Fruit fly (Drosophila melanogaster) whole organism, embryonic: ENCODE measurements around the gene Rbp4.

ENCODE experiments used
- Aef1 ChIP-seq: fragments of 200-800 bp; sonication (Bioruptor generic); IDR thresholded peaks from 3 replicates; pipeline ENCODE4 v1.3.6; 2022; ENCODE audit warnings: missing biosample characterization, missing genetic modification characterization
- CG10431 ChIP-seq: fragments of 200-800 bp; sonication (Bioruptor generic); optimal IDR thresholded peaks from 3 replicates; lab custom pipeline; 2018; ENCODE audit warnings: missing biosample characterization, mild to moderate bottlenecking, missing genetic modification characterization
- CG11093 ChIP-seq: fragments of 200-800 bp; sonication (Bioruptor generic); IDR thresholded peaks from 3 replicates; pipeline ENCODE4 v1.3.6; 2022; ENCODE audit warnings: missing biosample characterization, missing genetic modification characterization
- CG12219 ChIP-seq: fragments of 200-800 bp; sonication (Bioruptor generic); optimal IDR thresholded peaks from 3 replicates; lab custom pipeline; 2018; ENCODE audit warnings: missing biosample characterization, mild to moderate bottlenecking, missing genetic modification characterization
- CG12769 ChIP-seq: fragments of 200-800 bp; sonication (Bioruptor generic); optimal IDR thresholded peaks from 2 replicates; lab custom pipeline; 2019; ENCODE audit warnings: missing biosample characterization, mild to moderate bottlenecking, missing genetic modification characterization, moderate library complexity
- CG13424 ChIP-seq: fragments of 200-800 bp; sonication (Bioruptor generic); optimal IDR thresholded peaks from 2 replicates; lab custom pipeline; 2019; ENCODE audit warnings: missing biosample characterization, mild to moderate bottlenecking, missing genetic modification characterization, moderate library complexity
- CG13894 ChIP-seq: fragments of 200-800 bp; sonication (Bioruptor generic); optimal IDR thresholded peaks from 3 replicates; lab custom pipeline; 2018; ENCODE audit warnings: missing biosample characterization, mild to moderate bottlenecking, missing genetic modification characterization, moderate library complexity
- CG15696 ChIP-seq: fragments of 200-800 bp; sonication (Bioruptor generic); optimal IDR thresholded peaks from 2 replicates; lab custom pipeline; 2019; ENCODE audit warnings: missing biosample characterization, mild to moderate bottlenecking, missing genetic modification characterization, moderate library complexity
- CG2120 ChIP-seq: fragments of 200-800 bp; sonication (Bioruptor generic); optimal IDR thresholded peaks from 3 replicates; lab custom pipeline; 2016; ENCODE audit warnings: missing biosample characterization, missing genetic modification characterization
- CG6689 ChIP-seq: fragments of 200-800 bp; sonication (Bioruptor generic); IDR thresholded peaks from 2 replicates; pipeline ENCODE4 v1.3.6; 2022; ENCODE audit warnings: missing biosample characterization, missing genetic modification characterization
- CG6854 ChIP-seq: fragments of 200-800 bp; sonication (Bioruptor generic); optimal IDR thresholded peaks from 3 replicates; lab custom pipeline; 2017; ENCODE audit warnings: missing biosample characterization, mild to moderate bottlenecking, missing genetic modification characterization
- CG7271 ChIP-seq: fragments of 200-800 bp; sonication (Bioruptor generic); optimal IDR thresholded peaks from 2 replicates; lab custom pipeline; 2018; ENCODE audit warnings: missing biosample characterization, mild to moderate bottlenecking, missing genetic modification characterization, moderate library complexity
- CG7786 ChIP-seq: fragments of 200-800 bp; sonication (Bioruptor generic); optimal IDR thresholded peaks from 2 replicates; lab custom pipeline; 2016; ENCODE audit warnings: missing biosample characterization, missing genetic modification characterization
- CG7839 ChIP-seq: fragments of 200-800 bp; sonication (Bioruptor generic); optimal IDR thresholded peaks from 3 replicates; lab custom pipeline; 2018; ENCODE audit warnings: missing biosample characterization, mild to moderate bottlenecking, missing genetic modification characterization, moderate library complexity
- CG9797 ChIP-seq: fragments of 200-800 bp; sonication (Bioruptor generic); optimal IDR thresholded peaks from 3 replicates; lab custom pipeline; 2018; ENCODE audit warnings: missing biosample characterization, mild to moderate bottlenecking, missing genetic modification characterization
- Drgx ChIP-seq: fragments of 200-800 bp; sonication (Bioruptor generic); IDR thresholded peaks from 2 replicates; pipeline ENCODE4 v1.3.6; 2022; ENCODE audit warnings: missing biosample characterization, missing genetic modification characterization
- E2f2 ChIP-seq: fragments of 200-800 bp; sonication (Bioruptor generic); IDR thresholded peaks from 2 replicates; pipeline ENCODE4 v1.3.6; 2022; ENCODE audit warnings: missing biosample characterization, missing genetic modification characterization
- Fer1 ChIP-seq: fragments of 200-800 bp; sonication (Bioruptor generic); optimal IDR thresholded peaks from 2 replicates; lab custom pipeline; 2017; ENCODE audit warnings: missing biosample characterization, mild to moderate bottlenecking, missing genetic modification characterization
- HLHmδ ChIP-seq: fragments of 200-800 bp; sonication (Bioruptor generic); optimal IDR thresholded peaks from 2 replicates; lab custom pipeline; 2018; ENCODE audit warnings: missing biosample characterization, mild to moderate bottlenecking, missing genetic modification characterization, moderate library complexity
- Lim3 ChIP-seq: fragments of 200-800 bp; sonication (Bioruptor generic); IDR thresholded peaks from 2 replicates; pipeline ENCODE4 v1.3.6; 2022; ENCODE audit warnings: missing biosample characterization, missing genetic modification characterization
- Lpt ChIP-seq: fragments of >200 bp; optimal IDR thresholded peaks from 2 replicates; lab custom pipeline; 2018; ENCODE audit warnings: missing biosample characterization, missing genetic modification characterization
- MBD-R2 ChIP-seq: fragments of 200-800 bp; sonication (Bioruptor generic); IDR thresholded peaks from 2 replicates; pipeline ENCODE4 v1.3.6; 2022; ENCODE audit warnings: missing biosample characterization, missing genetic modification characterization
- Nf-YC ChIP-seq: fragments of 200-800 bp; optimal IDR thresholded peaks from 3 replicates; lab custom pipeline; 2019; ENCODE audit warnings: missing biosample characterization, mild to moderate bottlenecking, missing genetic modification characterization, moderate library complexity
- Oaz ChIP-seq: fragments of 200-800 bp; sonication (Bioruptor generic); IDR thresholded peaks from 2 replicates; pipeline ENCODE4 v1.3.6; 2022; ENCODE audit warnings: missing biosample characterization, missing genetic modification characterization
- Poxn ChIP-seq: fragments of 200-800 bp; sonication (Bioruptor generic); IDR thresholded peaks from 2 replicates; pipeline ENCODE4 v1.3.6; 2022; ENCODE audit warnings: missing biosample characterization, missing genetic modification characterization
- Sry-β ChIP-seq: fragments of 200-800 bp; sonication (Bioruptor generic); optimal IDR thresholded peaks from 2 replicates; lab custom pipeline; 2018; ENCODE audit warnings: missing biosample characterization, mild to moderate bottlenecking, missing genetic modification characterization, moderate library complexity
- corto ChIP-seq: fragments of 200-800 bp; sonication (Bioruptor generic); optimal IDR thresholded peaks from 2 replicates; lab custom pipeline; 2016; ENCODE audit warnings: missing biosample characterization, mild to moderate bottlenecking, missing genetic modification characterization, moderate library complexity
- gem ChIP-seq: fragments of 200-800 bp; sonication (Bioruptor generic); optimal IDR thresholded peaks from 2 replicates; lab custom pipeline; 2019; ENCODE audit warnings: missing biosample characterization, mild to moderate bottlenecking, missing genetic modification characterization, moderate library complexity
- her ChIP-seq: fragments of 200-800 bp; sonication (Bioruptor generic); optimal IDR thresholded peaks from 2 replicates; lab custom pipeline; 2016; ENCODE audit warnings: missing biosample characterization, missing genetic modification characterization
- hth ChIP-seq: fragments of >200 bp; optimal IDR thresholded peaks from 2 replicates; lab custom pipeline; 2017; ENCODE audit warnings: inconsistent platforms
- jing ChIP-seq: fragments of 200-800 bp; sonication (Bioruptor generic); optimal IDR thresholded peaks from 2 replicates; lab custom pipeline; 2018; ENCODE audit warnings: missing biosample characterization, mild to moderate bottlenecking, missing genetic modification characterization
- kay ChIP-seq: fragments of 200-800 bp; sonication (Bioruptor generic); optimal IDR thresholded peaks from 2 replicates; lab custom pipeline; 2016; ENCODE audit warnings: missing biosample characterization, missing genetic modification characterization
- klu ChIP-seq: fragments of 200-800 bp; sonication (Bioruptor generic); IDR thresholded peaks from 2 replicates; pipeline ENCODE4 v1.3.6; 2022; ENCODE audit warnings: missing biosample characterization, missing genetic modification characterization
- nerfin-1 ChIP-seq: fragments of 200-800 bp; sonication (Bioruptor generic); optimal IDR thresholded peaks from 3 replicates; lab custom pipeline; 2019; ENCODE audit warnings: missing biosample characterization, mild to moderate bottlenecking, missing genetic modification characterization, moderate library complexity
- otp ChIP-seq: fragments of 200-800 bp; sonication (Bioruptor generic); IDR thresholded peaks from 3 replicates; pipeline ENCODE4, ENCODE4 v1.3.6; 2022; ENCODE audit warnings: missing biosample characterization, missing genetic modification characterization
- pan ChIP-seq, 4 experiments: fragments of >200 bp in 3 of 4; fragments of 200-800 bp in 1 of 4; sonication (Bioruptor generic) in 1 of 4; optimal IDR thresholded peaks in 3 of 4; IDR thresholded peaks in 1 of 4; 2 replicates each; pipeline versions ENCODE4 v1.3.6 to Lab custom; 2017 to 2022; ENCODE audit warnings: missing biosample characterization in 2 of 4, missing genetic modification characterization in 2 of 4, mixed read lengths in 1 of 4
- pb ChIP-seq: fragments of 200-800 bp; sonication (Bioruptor generic); optimal IDR thresholded peaks from 3 replicates; lab custom pipeline; 2016; ENCODE audit warnings: missing biosample characterization, missing genetic modification characterization
- peb ChIP-seq: fragments of 200-800 bp; sonication (Bioruptor generic); IDR thresholded peaks from 2 replicates; pipeline ENCODE4 v1.3.6; 2022; ENCODE audit warnings: missing biosample characterization, missing genetic modification characterization
- repo ChIP-seq: fragments of 200-800 bp; sonication (Bioruptor generic); optimal IDR thresholded peaks from 2 replicates; lab custom pipeline; 2016; ENCODE audit warnings: missing biosample characterization, missing genetic modification characterization
- salm ChIP-seq: fragments of 200-800 bp; sonication (Bioruptor generic); optimal IDR thresholded peaks from 2 replicates; lab custom pipeline; 2018; ENCODE audit warnings: missing biosample characterization, mild to moderate bottlenecking, missing genetic modification characterization
- sc ChIP-seq, 3 experiments: fragments of >200 bp in 2 of 3; fragments of 200-800 bp in 1 of 3; sonication (Bioruptor generic) in 1 of 3; optimal IDR thresholded peaks; 2 replicates in 2 of 3; 3 replicates in 1 of 3; lab custom pipeline; 2017; ENCODE audit warnings: mild to moderate bottlenecking in 1 of 3, missing biosample characterization in 1 of 3, missing genetic modification characterization in 1 of 3, missing genetic modification reagents in 1 of 3
- schlank ChIP-seq: fragments of 200-800 bp; sonication (Bioruptor generic); optimal IDR thresholded peaks from 2 replicates; lab custom pipeline; 2018; ENCODE audit warnings: missing biosample characterization, mild to moderate bottlenecking, missing genetic modification characterization
- sd ChIP-seq: fragments of 200-800 bp; sonication (Bioruptor generic); optimal IDR thresholded peaks from 3 replicates; lab custom pipeline; 2018; ENCODE audit warnings: missing biosample characterization, mild to moderate bottlenecking, missing genetic modification characterization, moderate library complexity
- sens ChIP-seq: fragments of 200-800 bp; sonication (Bioruptor generic); peaks from one replicate; lab custom pipeline; 2016; ENCODE audit warnings: missing biosample characterization, missing genetic modification characterization
- tgo ChIP-seq: fragments of 200-800 bp; sonication (Bioruptor generic); IDR thresholded peaks from 3 replicates; pipeline ENCODE4 v1.3.6; 2022; ENCODE audit warnings: missing biosample characterization, missing genetic modification characterization
- tin ChIP-seq: fragments of 200-800 bp; sonication (Bioruptor generic); optimal IDR thresholded peaks from 3 replicates; lab custom pipeline; 2016; ENCODE audit warnings: missing biosample characterization, missing genetic modification characterization
- wek ChIP-seq: fragments of 200-800 bp; sonication (Bioruptor generic); optimal IDR thresholded peaks from 3 replicates; lab custom pipeline; 2018; ENCODE audit warnings: missing biosample characterization, mild to moderate bottlenecking, missing genetic modification characterization, moderate library complexity
- wor ChIP-seq: fragments of 200-800 bp; sonication (Bioruptor generic); IDR thresholded peaks from 2 replicates; pipeline ENCODE4 v1.3.6; 2022; ENCODE audit warnings: missing biosample characterization, missing genetic modification characterization

The Rbp4 gene

DNA sequence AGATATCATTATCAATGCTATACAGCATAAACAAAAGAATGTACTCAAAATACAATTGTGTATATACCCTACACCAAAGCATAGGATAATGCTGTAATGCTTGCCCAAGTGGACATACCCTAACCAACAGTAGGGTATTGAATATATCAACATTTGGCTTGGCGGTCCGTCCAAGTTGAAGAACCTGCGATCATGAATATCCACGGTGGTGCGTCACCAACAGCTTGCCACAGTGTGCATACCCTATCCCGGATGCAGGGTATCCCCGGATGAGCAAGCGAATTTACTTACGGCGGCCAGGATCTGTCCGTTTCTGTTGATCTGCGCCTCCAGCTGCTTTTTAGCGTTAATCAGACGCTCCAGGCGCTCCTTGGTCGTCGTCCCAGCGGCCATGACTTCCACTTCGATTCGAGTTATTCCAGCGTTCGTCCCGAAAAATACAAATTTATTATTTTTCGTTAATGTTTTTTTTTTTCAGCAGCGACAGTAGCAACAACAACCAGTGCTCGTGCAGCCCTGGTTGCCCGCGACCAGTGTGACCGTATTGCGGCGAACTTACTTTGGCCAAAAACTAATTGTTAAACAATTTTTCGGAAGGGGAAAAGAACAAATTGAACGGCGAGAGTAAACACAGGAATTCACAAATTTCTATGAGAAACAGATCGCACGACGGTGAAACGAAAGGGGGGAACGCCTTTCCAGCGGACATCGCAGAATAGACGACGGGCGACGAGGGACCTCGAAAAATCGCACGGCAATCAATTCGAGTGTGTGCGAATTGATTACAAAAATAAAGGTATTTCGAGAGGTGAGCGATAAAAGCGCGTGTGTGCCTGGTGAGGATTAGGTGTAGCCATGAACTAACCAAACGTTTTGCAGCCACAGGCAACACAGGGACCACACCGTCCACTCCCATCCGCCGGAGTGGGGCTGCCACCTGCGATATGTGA lies 20.2 kb upstream of the Rbp4 start, which contains the start of the genes Lkb1 and CG9588 (continued):
- TF ChIP-seq CG9797 (GFP tag; lab: Kevin White, UChicago) (peak; percentile 79), CG11093 (GFP tag; lab: Robert Waterston, UW) (peak; percentile 81; the same call in 2 of the 3 replicates), wek (GFP tag; lab: Kevin White, UChicago) (no peak), nerfin-1 (tag; lab: Kevin White, UChicago) (no peak), MBD-R2 (GFP tag; lab: Robert Waterston, UW) (peak; percentile 79), Fer1 (GFP tag; lab: Kevin White, UChicago) (no peak), tin (peak; percentile 4), CG7839 (peak; percentile 39), repo (GFP tag; lab: Kevin White, UChicago) (no peak), hth (no peak), Oaz (GFP tag; lab: Robert Waterston, UW) (peak; percentile 56), CG6854 (no peak), sc (optimal IDR thresholded peaks at IDR 0.05; lab: Kevin White, UChicago) (no peak), sc (GFP tag; optimal IDR thresholded peaks at IDR 0.05; lab: Kevin White, UChicago) (no peak), CG6689 (peak; percentile 81), CG12769 (tag; lab: Kevin White, UChicago) (no peak), salm (no peak), Lim3 (GFP tag; lab: Robert Waterston, UW) (no peak), pan (optimal IDR thresholded peaks at IDR 0.05; lab: Kevin White, UChicago) (no peak), pan (GFP tag; optimal IDR thresholded peaks at IDR 0.05 in 1 of 2, IDR thresholded peaks at IDR 0.05 in 1 of 2) (peak in 1 of 2 experiments; percentile 86), Lpt (no peak), CG15696 (tag; lab: Kevin White, UChicago) (no peak), CG7786 (GFP tag; lab: Kevin White, UChicago) (peak; percentile 70), sd (tag; lab: Kevin White, UChicago) (no peak), CG13424 (tag; lab: Kevin White, UChicago) (peak; percentile 0), wor (GFP tag; lab: Robert Waterston, UW) (peak; percentile 41; the same call in 1 of the 2 replicates), E2f2 (GFP tag; lab: Robert Waterston, UW) (peak; percentile 32; the same call in 1 of the 2 replicates), peb (GFP tag; lab: Robert Waterston, UW) (peak; percentile 66), her (GFP tag; lab: Kevin White, UChicago) (no peak), tgo (GFP tag; lab: Robert Waterston, UW) (peak; percentile 76), CG13894 (tag; lab: Kevin White, UChicago) (no peak), jing (peak; percentile 27), Poxn (GFP tag; lab: Robert Waterston, UW) (no peak), HLHmδ (GFP tag; lab: Kevin White, UChicago) (no peak), otp (GFP tag; lab: Robert Waterston, UW) (peak; percentile 77), Aef1 (GFP tag; lab: Robert Waterston, UW) (peak; percentile 65), CG10431 (GFP tag; lab: Kevin White, UChicago) (peak; percentile 71), CG2120 (GFP tag; lab: Kevin White, UChicago) (peak; percentile 72), sens (peak; percentile 89), CG12219 (GFP tag; lab: Kevin White, UChicago) (peak; percentile 18), Nf-YC (no peak), kay (GFP tag; lab: Kevin White, UChicago) (peak; percentile 11), klu (GFP tag; lab: Robert Waterston, UW) (peak; percentile 25; the same call in 1 of the 2 replicates), schlank (no peak), corto (GFP tag; lab: Kevin White, UChicago) (no peak), pb (peak; percentile 53), CG7271 (tag; lab: Kevin White, UChicago) (no peak), Sry-β (GFP tag; lab: Kevin White, UChicago) (no peak), gem (tag; lab: Kevin White, UChicago) (no peak), Drgx (GFP tag; lab: Robert Waterston, UW) (peak; percentile 91)
